Fruit fly (Drosophila melanogaster) whole organism, embryonic: ENCODE results near the gene osk.

Source experiments
- Awh ChIP-seq: fragments of 200-800 bp; sonication (Bioruptor generic); IDR thresholded peaks from 2 replicates; pipeline ENCODE4, ENCODE4 v1.3.6; 2022; ENCODE audit warnings: missing biosample characterization, missing genetic modification characterization
- BEAF-32 ChIP-seq: fragments of 200-800 bp; sonication (Bioruptor generic); optimal IDR thresholded peaks from 3 replicates; lab custom pipeline; 2017; ENCODE audit warnings: missing biosample characterization, missing genetic modification characterization, mild to moderate bottlenecking, moderate library complexity, missing genetic modification reagents
- Bdp1 ChIP-seq: fragments of 200-800 bp; sonication (Bioruptor generic); optimal IDR thresholded peaks from 3 replicates; lab custom pipeline; 2016; ENCODE audit warnings: missing biosample characterization, missing genetic modification characterization
- CG11696 ChIP-seq: fragments of 200-800 bp; sonication (Bioruptor generic); IDR thresholded peaks from 2 replicates; pipeline ENCODE4 v1.3.6; 2022; ENCODE audit warnings: missing biosample characterization, missing genetic modification characterization
- CG1233 ChIP-seq: fragments of 200-800 bp; sonication (Bioruptor generic); optimal IDR thresholded peaks from 4 replicates; lab custom pipeline; 2018; ENCODE audit warnings: missing biosample characterization, mild to moderate bottlenecking, missing genetic modification characterization
- CG12744 ChIP-seq: fragments of 200-800 bp; sonication (Bioruptor generic); optimal IDR thresholded peaks from 2 replicates; lab custom pipeline; 2016; ENCODE audit warnings: missing biosample characterization, missing genetic modification characterization
- CG14014 ChIP-seq: fragments of 200-800 bp; sonication (Bioruptor generic); IDR thresholded peaks from 2 replicates; pipeline ENCODE4 v1.3.6; 2022; ENCODE audit warnings: missing biosample characterization, missing genetic modification characterization
- CG14667 ChIP-seq: fragments of 200-800 bp; sonication (Bioruptor generic); IDR thresholded peaks from 2 replicates; pipeline ENCODE4 v1.3.6; 2022; ENCODE audit warnings: missing biosample characterization, missing genetic modification characterization
- CG15073 ChIP-seq: fragments of 200-800 bp; sonication (Bioruptor generic); optimal IDR thresholded peaks from 2 replicates; lab custom pipeline; 2016; ENCODE audit warnings: missing biosample characterization, missing genetic modification characterization
- CG15601 ChIP-seq: fragments of 200-800 bp; sonication (Bioruptor generic); optimal IDR thresholded peaks from 3 replicates; lab custom pipeline; 2019; ENCODE audit warnings: missing biosample characterization, mild to moderate bottlenecking, missing genetic modification characterization, moderate library complexity
- CG1602 ChIP-seq: fragments of 200-800 bp; sonication (Bioruptor generic); optimal IDR thresholded peaks from 3 replicates; lab custom pipeline; 2016; ENCODE audit warnings: missing biosample characterization, missing genetic modification characterization
- CG16815 ChIP-seq: fragments of 200-800 bp; sonication (Bioruptor generic); optimal IDR thresholded peaks from 3 replicates; lab custom pipeline; 2017; ENCODE audit warnings: missing biosample characterization, mild to moderate bottlenecking, missing genetic modification characterization
- CG17912 ChIP-seq: fragments of 200-800 bp; sonication (Bioruptor generic); optimal IDR thresholded peaks from 2 replicates; lab custom pipeline; 2018; ENCODE audit warnings: missing biosample characterization, mild to moderate bottlenecking, missing genetic modification characterization
- CG18476 ChIP-seq: fragments of 200-800 bp; sonication (Bioruptor generic); optimal IDR thresholded peaks from 2 replicates; lab custom pipeline; 2016; ENCODE audit warnings: missing biosample characterization, mild to moderate bottlenecking, missing genetic modification characterization
- CG18619 ChIP-seq: fragments of 200-800 bp; sonication (Bioruptor generic); optimal IDR thresholded peaks from 3 replicates; lab custom pipeline; 2017; ENCODE audit warnings: missing biosample characterization, mild to moderate bottlenecking, missing genetic modification characterization
- CG2116 ChIP-seq: fragments of 200-800 bp; sonication (Bioruptor generic); optimal IDR thresholded peaks from 3 replicates; lab custom pipeline; 2018; ENCODE audit warnings: missing biosample characterization, mild to moderate bottlenecking, missing genetic modification characterization
- CG2678 ChIP-seq: fragments of 200-800 bp; sonication (Bioruptor generic); optimal IDR thresholded peaks from 3 replicates; lab custom pipeline; 2019; ENCODE audit warnings: missing biosample characterization, mild to moderate bottlenecking, missing genetic modification characterization, moderate library complexity
- CG3847 ChIP-seq: fragments of 200-800 bp; sonication (Bioruptor generic); IDR thresholded peaks from 2 replicates; pipeline ENCODE4 v1.3.6; 2022; ENCODE audit warnings: missing biosample characterization, missing genetic modification characterization
- CG4707 ChIP-seq: fragments of 200-800 bp; sonication (Bioruptor generic); optimal IDR thresholded peaks from 2 replicates; lab custom pipeline; 2018; ENCODE audit warnings: missing biosample characterization, mild to moderate bottlenecking, missing genetic modification characterization, moderate library complexity
- CG6254 ChIP-seq: fragments of 200-800 bp; sonication (Bioruptor generic); optimal IDR thresholded peaks from 3 replicates; lab custom pipeline; 2017; ENCODE audit warnings: mild to moderate bottlenecking, missing biosample characterization, missing genetic modification reagents, missing genetic modification characterization
- CG6654 ChIP-seq: fragments of 200-800 bp; sonication (Bioruptor generic); optimal IDR thresholded peaks from 2 replicates; lab custom pipeline; 2017; ENCODE audit warnings: missing biosample characterization, mild to moderate bottlenecking, missing genetic modification characterization
- CG8765 ChIP-seq: fragments of 200-800 bp; sonication (Bioruptor generic); IDR thresholded peaks from 2 replicates; pipeline ENCODE4 v1.3.6; 2022; ENCODE audit warnings: missing biosample characterization, missing genetic modification characterization
- CkIIα-i1 ChIP-seq: fragments of 200-800 bp; sonication (Bioruptor generic); IDR thresholded peaks from 2 replicates; pipeline ENCODE4 v1.3.6; 2022; ENCODE audit warnings: missing biosample characterization, missing genetic modification characterization
- CrebB ChIP-seq: fragments of 200-800 bp; sonication (Bioruptor generic); optimal IDR thresholded peaks from 3 replicates; lab custom pipeline; 2018; ENCODE audit warnings: missing biosample characterization, mild to moderate bottlenecking, missing genetic modification characterization
- Doc2 ChIP-seq: fragments of 200-800 bp; sonication (Bioruptor generic); IDR thresholded peaks from 2 replicates; pipeline ENCODE4 v1.3.6; 2022; ENCODE audit warnings: missing biosample characterization, missing genetic modification characterization
- Fer1 ChIP-seq: fragments of 200-800 bp; sonication (Bioruptor generic); optimal IDR thresholded peaks from 2 replicates; lab custom pipeline; 2017; ENCODE audit warnings: missing biosample characterization, mild to moderate bottlenecking, missing genetic modification characterization
- GATAe ChIP-seq: fragments of 200-800 bp; sonication (Bioruptor generic); conservative IDR thresholded peaks from 2 replicates; pipeline ENCODE4 v1.3.6; 2022; ENCODE audit warnings: missing biosample characterization, missing genetic modification characterization
- HLH4C ChIP-seq: fragments of 200-800 bp; sonication (Bioruptor generic); IDR thresholded peaks from 3 replicates; pipeline ENCODE4 v1.3.6; 2022; ENCODE audit warnings: missing biosample characterization, missing genetic modification characterization; ENCODE audit not compliant: partially characterized antibody
- Hr3 ChIP-seq: fragments of 200-800 bp; sonication (Bioruptor generic); optimal IDR thresholded peaks from 3 replicates; lab custom pipeline; 2016; ENCODE audit warnings: missing biosample characterization, missing genetic modification characterization
- Mad ChIP-seq: fragments of 200-800 bp; sonication (Bioruptor generic); optimal IDR thresholded peaks from 2 replicates; lab custom pipeline; 2016; ENCODE audit warnings: missing biosample characterization, missing genetic modification characterization
- Opbp ChIP-seq: fragments of 200-800 bp; sonication (Bioruptor generic); IDR thresholded peaks from 3 replicates; pipeline ENCODE4 v1.3.6; 2022; ENCODE audit warnings: missing biosample characterization, missing genetic modification characterization; ENCODE audit not compliant: partially characterized antibody
- Six4 ChIP-seq: fragments of 200-800 bp; sonication (Bioruptor generic); optimal IDR thresholded peaks from 2 replicates; lab custom pipeline; 2016; ENCODE audit warnings: missing biosample characterization, missing genetic modification characterization
- Xrp1 ChIP-seq: fragments of 200-800 bp; sonication (Bioruptor generic); IDR thresholded peaks from 2 replicates; pipeline ENCODE4 v1.3.6; 2022; ENCODE audit warnings: missing biosample characterization, missing genetic modification characterization
- YL-1 ChIP-seq: fragments of 200-800 bp; sonication (Bioruptor generic); optimal IDR thresholded peaks from 3 replicates; lab custom pipeline; 2017; ENCODE audit warnings: missing biosample characterization, mild to moderate bottlenecking, missing genetic modification characterization
- ac ChIP-seq: fragments of 200-800 bp; sonication (Bioruptor generic); optimal IDR thresholded peaks from 3 replicates; lab custom pipeline; 2017; ENCODE audit warnings: missing biosample characterization, mild to moderate bottlenecking, missing genetic modification characterization
- chn ChIP-seq: fragments of 200-800 bp; sonication (Bioruptor generic); optimal IDR thresholded peaks from 2 replicates; lab custom pipeline; 2016; ENCODE audit warnings: missing biosample characterization, missing genetic modification characterization
- dati ChIP-seq: fragments of 200-800 bp; sonication (Bioruptor generic); IDR thresholded peaks from 2 replicates; pipeline ENCODE4 v1.3.6; 2022; ENCODE audit warnings: missing biosample characterization, missing genetic modification characterization
- fd3F ChIP-seq: fragments of 200-800 bp; sonication (Bioruptor generic); optimal IDR thresholded peaks from 2 replicates; lab custom pipeline; 2018; ENCODE audit warnings: missing biosample characterization, mild to moderate bottlenecking, missing genetic modification characterization, moderate library complexity
- gcm2 ChIP-seq: fragments of 200-800 bp; sonication (Bioruptor generic); optimal IDR thresholded peaks from 2 replicates; lab custom pipeline; 2016; ENCODE audit warnings: missing biosample characterization, missing genetic modification characterization
- gem ChIP-seq: fragments of 200-800 bp; sonication (Bioruptor generic); optimal IDR thresholded peaks from 2 replicates; lab custom pipeline; 2019; ENCODE audit warnings: missing biosample characterization, mild to moderate bottlenecking, missing genetic modification characterization, moderate library complexity
- jing ChIP-seq: fragments of 200-800 bp; sonication (Bioruptor generic); optimal IDR thresholded peaks from 2 replicates; lab custom pipeline; 2018; ENCODE audit warnings: missing biosample characterization, mild to moderate bottlenecking, missing genetic modification characterization
- klu ChIP-seq: fragments of 200-800 bp; sonication (Bioruptor generic); IDR thresholded peaks from 2 replicates; pipeline ENCODE4 v1.3.6; 2022; ENCODE audit warnings: missing biosample characterization, missing genetic modification characterization
- mam ChIP-seq: fragments of 200-800 bp; sonication (Bioruptor generic); optimal IDR thresholded peaks from 3 replicates; lab custom pipeline; 2016; ENCODE audit warnings: missing biosample characterization, missing genetic modification characterization
- pzg ChIP-seq: fragments of 200-800 bp; sonication (Bioruptor generic); optimal IDR thresholded peaks from 3 replicates; lab custom pipeline; 2018; ENCODE audit warnings: missing biosample characterization, mild to moderate bottlenecking, missing genetic modification characterization, moderate library complexity
- run ChIP-seq: fragments of 200-800 bp; sonication (Bioruptor generic); optimal IDR thresholded peaks from 3 replicates; lab custom pipeline; 2018; ENCODE audit warnings: missing biosample characterization, mild to moderate bottlenecking, missing genetic modification characterization
- slp2 ChIP-seq: fragments of 200-800 bp; sonication (Bioruptor generic); optimal IDR thresholded peaks from 2 replicates; lab custom pipeline; 2016; ENCODE audit warnings: missing biosample characterization, missing genetic modification characterization
- trh ChIP-seq: fragments of 200-800 bp; sonication (Bioruptor generic); optimal IDR thresholded peaks from 2 replicates; lab custom pipeline; 2016; ENCODE audit warnings: missing biosample characterization, missing genetic modification characterization
- wor ChIP-seq: fragments of 200-800 bp; sonication (Bioruptor generic); IDR thresholded peaks from 2 replicates; pipeline ENCODE4 v1.3.6; 2022; ENCODE audit warnings: missing biosample characterization, missing genetic modification characterization

osk gene

dm6 chr3R:8944866-8945265 is 9.9 kb downstream of the osk start, which contains the start of gene CG11964 (continued):
- TF ChIP-seq CG6654 (GFP tag; lab: Kevin White, UChicago) = no peak
- TF ChIP-seq pzg (GFP tag; lab: Kevin White, UChicago) = peak; percentile 95
- peak; percentile 97 for TF ChIP-seq HLH4C (GFP tag; lab: Robert Waterston, UW)
- peak; percentile 50; the same call in 1 of the 2 replicates for TF ChIP-seq CG14014 (GFP tag; lab: Robert Waterston, UW)
- peak; percentile 21 for TF ChIP-seq fd3F (GFP tag; lab: Kevin White, UChicago)
- peak; percentile 99 for TF ChIP-seq BEAF-32 (GFP tag; lab: Kevin White, UChicago)
- TF ChIP-seq Hr3 (GFP tag; lab: Kevin White, UChicago) = peak; percentile 42
- no peak for TF ChIP-seq jing (GFP tag; lab: Kevin White, UChicago)
- peak; percentile 0 for TF ChIP-seq Six4 (GFP tag; lab: Kevin White, UChicago)
- peak; percentile 68 for TF ChIP-seq Xrp1 (GFP tag; lab: Robert Waterston, UW)
- no peak for TF ChIP-seq CG15073 (GFP tag; lab: Kevin White, UChicago)
- no peak for TF ChIP-seq CG18476 (GFP tag; lab: Kevin White, UChicago)
- TF ChIP-seq gcm2 (GFP tag; lab: Kevin White, UChicago) = no peak
- TF ChIP-seq CG3847 = peak; percentile 79
- TF ChIP-seq gem (tag; lab: Kevin White, UChicago) = peak; percentile 67
- no peak for TF ChIP-seq Awh (GFP tag; lab: Robert Waterston, UW)
- TF ChIP-seq CkIIα-i1 (GFP tag; lab: Robert Waterston, UW) = no peak
- no peak for TF ChIP-seq trh (GFP tag; lab: Kevin White, UChicago)
- TF ChIP-seq CG16815 (GFP tag; lab: Kevin White, UChicago) = no peak
- peak; percentile 2 for TF ChIP-seq CrebB (tag; lab: Kevin White, UChicago)
- 0 out of 2 replicates have a peak, but pooled peaks have one; percentile 7 for TF ChIP-seq CG8765 (GFP tag; lab: Robert Waterston, UW)
- TF ChIP-seq YL-1 (GFP tag; lab: Kevin White, UChicago) = peak; percentile 55
- no peak for TF ChIP-seq dati (GFP tag; lab: Robert Waterston, UW)
- TF ChIP-seq Doc2 (GFP tag; lab: Robert Waterston, UW) = no peak
- TF ChIP-seq CG12744 (GFP tag; lab: Kevin White, UChicago) = peak; percentile 16
- TF ChIP-seq ac (GFP tag; lab: Kevin White, UChicago) = no peak
- TF ChIP-seq CG6254 (GFP tag; lab: Kevin White, UChicago) = no peak
- TF ChIP-seq CG11696 (GFP tag; lab: Robert Waterston, UW) = no peak
- peak; percentile 33; the same call in 1 of the 2 replicates for TF ChIP-seq klu (GFP tag; lab: Robert Waterston, UW)
- TF ChIP-seq CG2678 (tag; lab: Kevin White, UChicago) = peak; percentile 56
- peak; percentile 55 for TF ChIP-seq Mad (GFP tag; lab: Kevin White, UChicago)
- peak; percentile 39 for TF ChIP-seq CG15601
- TF ChIP-seq CG1233 (GFP tag; lab: Kevin White, UChicago) = no peak
- peak; percentile 2 for TF ChIP-seq slp2
- TF ChIP-seq Fer1 (GFP tag; lab: Kevin White, UChicago) = peak; percentile 48
- peak; percentile 51 for TF ChIP-seq CG1602 (GFP tag; lab: Kevin White, UChicago)
- TF ChIP-seq CG17912 (GFP tag; lab: Kevin White, UChicago) = no peak
- peak; percentile 48 for TF ChIP-seq Bdp1 (GFP tag; lab: Kevin White, UChicago)
- TF ChIP-seq chn (GFP tag; lab: Kevin White, UChicago) = peak; percentile 54
- peak; percentile 76 for TF ChIP-seq mam
- TF ChIP-seq run (tag; lab: Kevin White, UChicago) = no peak
- TF ChIP-seq wor (GFP tag; lab: Robert Waterston, UW) = no peak
- peak; percentile 4 for TF ChIP-seq CG18619 (GFP tag; lab: Kevin White, UChicago)
- no peak for TF ChIP-seq CG4707 (GFP tag; lab: Kevin White, UChicago)
- TF ChIP-seq CG2116 (GFP tag; lab: Kevin White, UChicago) = peak; percentile 62
- TF ChIP-seq CG14667 (GFP tag; lab: Robert Waterston, UW) = 0 out of 2 replicates have a peak, but pooled peaks have one; percentile 24
- TF ChIP-seq GATAe (GFP tag; lab: Robert Waterston, UW) = 0 out of 2 replicates have a peak, but pooled peaks have one; percentile 29
- peak; percentile 99 for TF ChIP-seq Opbp (GFP tag; lab: Robert Waterston, UW)
